Worm (Caenorhabditis elegans) whole organism, L4 larva: ENCODE data around the gene T28A8.6.

Experiments
- D1046.2 ChIP-seq: fragments of 200-800 bp; sonication (Bioruptor generic); IDR thresholded peaks from 2 replicates; pipeline ENCODE4 v1.3.6; 2022; ENCODE audit warnings: missing genetic modification characterization, missing compliant biosample characterization
- F26F4.8 ChIP-seq: fragments of 200-800 bp; sonication (Bioruptor generic); conservative IDR thresholded peaks from 2 replicates; pipeline ENCODE4 v1.3.6; 2022; ENCODE audit warnings: missing genetic modification characterization, missing compliant biosample characterization
- F37D6.2 ChIP-seq: sonication (generic microtip); optimal IDR thresholded peaks from 2 replicates; lab custom pipeline; 2016; ENCODE audit warnings: mild to moderate bottlenecking, missing genetic modification characterization, missing compliant biosample characterization
- F44E2.7 ChIP-seq: fragments of 200-800 bp; sonication (Bioruptor generic); IDR thresholded peaks from 2 replicates; pipeline ENCODE4 v2.1.2; 2022; ENCODE audit warnings: missing genetic modification characterization, missing compliant biosample characterization
- R02D3.7 ChIP-seq: fragments of 150-350 bp; sonication (generic microtip); optimal IDR thresholded peaks from 3 replicates; lab custom pipeline; 2014; ENCODE audit warnings: missing biosample characterization, missing genetic modification characterization
- T26A8.4 ChIP-seq: fragments of 200-800 bp; sonication (Bioruptor generic); IDR thresholded peaks from 2 replicates; pipeline ENCODE4 v1.3.6; 2022; ENCODE audit warnings: missing genetic modification characterization, missing compliant biosample characterization
- aly-2 ChIP-seq: sonication (generic microtip); optimal IDR thresholded peaks from 2 replicates; lab custom pipeline; 2018; ENCODE audit warnings: missing biosample characterization, missing genetic modification characterization
- ama-1 ChIP-seq: fragments of 150-350 bp; optimal IDR thresholded peaks from 2 replicates; lab custom pipeline; 2014; ENCODE audit warnings: inconsistent platforms, mixed read lengths
- attf-4 ChIP-seq: sonication (generic microtip); optimal IDR thresholded peaks from 3 replicates; lab custom pipeline; 2017; ENCODE audit warnings: missing biosample characterization, missing genetic modification characterization
- ceh-20 ChIP-seq: fragments of 200-800 bp; sonication (Bioruptor generic); IDR thresholded peaks from 2 replicates; pipeline ENCODE4 v1.3.6; 2022; ENCODE audit warnings: missing genetic modification reagents, missing genetic modification characterization, missing compliant biosample characterization
- ceh-44 ChIP-seq: fragments of 200-800 bp; sonication (Bioruptor generic); IDR thresholded peaks from 2 replicates; pipeline ENCODE4 v1.3.6; 2022; ENCODE audit warnings: missing genetic modification reagents, missing genetic modification characterization, missing compliant biosample characterization
- ceh-62 ChIP-seq: sonication (generic microtip); optimal IDR thresholded peaks from 2 replicates; lab custom pipeline; 2017; ENCODE audit warnings: missing biosample characterization, missing genetic modification characterization
- ceh-82 ChIP-seq: sonication (generic microtip); optimal IDR thresholded peaks from 2 replicates; lab custom pipeline; 2017; ENCODE audit warnings: missing biosample characterization, missing genetic modification characterization
- ces-1 ChIP-seq: fragments of 150-350 bp; sonication (generic microtip); optimal IDR thresholded peaks from 4 replicates; lab custom pipeline; 2014; ENCODE audit warnings: missing biosample characterization, missing genetic modification reagents, missing genetic modification characterization
- cey-2 ChIP-seq: sonication (generic microtip); optimal IDR thresholded peaks from 3 replicates; lab custom pipeline; 2017; ENCODE audit warnings: missing genetic modification characterization, mild to moderate bottlenecking, missing compliant biosample characterization, antibody characterized with exemption, borderline replicate concordance; ENCODE audit not compliant: insufficient read depth
- daf-12 ChIP-seq: fragments of 150-350 bp; optimal IDR thresholded peaks from 2 replicates; lab custom pipeline; 2014; ENCODE audit warnings: missing biosample characterization, missing genetic modification reagents, missing genetic modification characterization
- daf-19 ChIP-seq: fragments of 200-800 bp; sonication (Bioruptor generic); conservative IDR thresholded peaks from 2 replicates; pipeline ENCODE4 v1.3.6; 2022; ENCODE audit warnings: missing genetic modification characterization, missing compliant biosample characterization
- dmd-6 ChIP-seq: fragments of 200-800 bp; sonication (Bioruptor generic); IDR thresholded peaks from 2 replicates; pipeline ENCODE4 v1.3.6; 2022; ENCODE audit warnings: missing genetic modification reagents, missing genetic modification characterization, missing compliant biosample characterization
- dmd-9 ChIP-seq: fragments of 200-800 bp; sonication (Bioruptor generic); IDR thresholded peaks from 2 replicates; pipeline ENCODE4 v1.3.6; 2022; ENCODE audit warnings: missing genetic modification reagents, missing genetic modification characterization, missing compliant biosample characterization
- dve-1 ChIP-seq: sonication (generic microtip); optimal IDR thresholded peaks from 2 replicates; lab custom pipeline; 2017; ENCODE audit warnings: antibody characterized with exemption, mild to moderate bottlenecking, missing genetic modification characterization, missing compliant biosample characterization; ENCODE audit not compliant: insufficient read depth
- egl-43 ChIP-seq: fragments of 200-800 bp; sonication (Bioruptor generic); IDR thresholded peaks from 2 replicates; pipeline ENCODE4 v1.3.6; 2022; ENCODE audit warnings: missing genetic modification reagents, missing genetic modification characterization, missing compliant biosample characterization
- fkh-10 ChIP-seq: fragments of 150-350 bp; optimal IDR thresholded peaks from 2 replicates; lab custom pipeline; 2014; ENCODE audit warnings: missing biosample characterization, missing genetic modification reagents, missing genetic modification characterization
- fos-1 ChIP-seq: fragments of 150-350 bp; optimal IDR thresholded peaks from 2 replicates; lab custom pipeline; 2014; ENCODE audit warnings: missing biosample characterization, missing genetic modification characterization
- hmg-1.1 ChIP-seq: fragments of 200-800 bp; sonication (Bioruptor generic); IDR thresholded peaks from 2 replicates; pipeline ENCODE4 v1.3.6; 2022; ENCODE audit warnings: missing genetic modification reagents, missing genetic modification characterization, missing compliant biosample characterization
- lim-7 ChIP-seq: fragments of 200-800 bp; sonication (Bioruptor generic); IDR thresholded peaks from 2 replicates; pipeline ENCODE4 v1.3.6; 2022; ENCODE audit warnings: missing genetic modification characterization, missing compliant biosample characterization
- lin-15B ChIP-seq: fragments of 150-350 bp; sonication (generic microtip); optimal IDR thresholded peaks from 3 replicates; lab custom pipeline; 2014; ENCODE audit warnings: missing biosample characterization, missing genetic modification characterization
- lin-29 ChIP-seq: fragments of 200-800 bp; sonication (Bioruptor generic); IDR thresholded peaks from 2 replicates; pipeline ENCODE4 v1.3.6; 2022; ENCODE audit warnings: missing genetic modification reagents, missing genetic modification characterization, missing compliant biosample characterization
- lir-3 ChIP-seq: sonication (generic microtip); optimal IDR thresholded peaks from 2 replicates; lab custom pipeline; 2016; ENCODE audit warnings: mild to moderate bottlenecking, missing genetic modification characterization, missing compliant biosample characterization
- madf-9 ChIP-seq: fragments of 200-800 bp; sonication (Bioruptor generic); conservative IDR thresholded peaks from 2 replicates; pipeline ENCODE4 v1.3.6; 2022; ENCODE audit warnings: missing genetic modification reagents, missing genetic modification characterization, missing compliant biosample characterization
- mes-2 ChIP-seq: sonication (generic microtip); optimal IDR thresholded peaks from 2 replicates; lab custom pipeline; 2016; ENCODE audit warnings: missing genotype, mild to moderate bottlenecking, missing genetic modification characterization, missing compliant biosample characterization; ENCODE audit not compliant: poor library complexity, severe bottlenecking
- mxl-2 ChIP-seq: fragments of 200-800 bp; sonication (Bioruptor generic); conservative IDR thresholded peaks from 2 replicates; pipeline ENCODE4 v1.3.6; 2022; ENCODE audit warnings: missing genetic modification reagents, missing genetic modification characterization, missing compliant biosample characterization
- nhr-10 ChIP-seq: fragments of 150-350 bp; optimal IDR thresholded peaks from 2 replicates; lab custom pipeline; 2014; ENCODE audit warnings: missing biosample characterization, missing genetic modification characterization
- nhr-11 ChIP-seq: fragments of 150-350 bp; optimal IDR thresholded peaks from 2 replicates; lab custom pipeline; 2014; ENCODE audit warnings: missing biosample characterization, missing genetic modification characterization
- nhr-111 ChIP-seq: fragments of 200-800 bp; sonication (Bioruptor generic); optimal IDR thresholded peaks from 2 replicates; lab custom pipeline; 2018; ENCODE audit warnings: mild to moderate bottlenecking, missing genetic modification characterization, missing compliant biosample characterization
- nhr-237 ChIP-seq: sonication (generic microtip); optimal IDR thresholded peaks from 2 replicates; lab custom pipeline; 2017; ENCODE audit warnings: missing biosample characterization, missing genetic modification characterization
- nhr-25 ChIP-seq: sonication (generic microtip); optimal IDR thresholded peaks from 2 replicates; lab custom pipeline; 2017; ENCODE audit warnings: missing genetic modification characterization, mild to moderate bottlenecking, missing compliant biosample characterization, antibody characterized with exemption, moderate library complexity, borderline replicate concordance; ENCODE audit not compliant: insufficient read depth
- nhr-42 ChIP-seq: fragments of 200-800 bp; sonication (Bioruptor generic); IDR thresholded peaks from 2 replicates; pipeline ENCODE4 v1.3.6; 2022; ENCODE audit warnings: missing genetic modification characterization, missing compliant biosample characterization
- nhr-6 ChIP-seq: fragments of 150-350 bp; optimal IDR thresholded peaks from 2 replicates; lab custom pipeline; 2014; ENCODE audit warnings: missing biosample characterization, missing genetic modification characterization
- nhr-76 ChIP-seq: fragments of 150-350 bp; optimal IDR thresholded peaks from 2 replicates; lab custom pipeline; 2014; ENCODE audit warnings: missing biosample characterization, missing genetic modification characterization
- nhr-77 ChIP-seq: fragments of 150-350 bp; optimal IDR thresholded peaks from 2 replicates; lab custom pipeline; 2014; ENCODE audit warnings: missing biosample characterization, missing genetic modification characterization
- php-3 ChIP-seq: fragments of 200-800 bp; sonication (Bioruptor generic); IDR thresholded peaks from 2 replicates; pipeline ENCODE4 v1.3.6; 2022; ENCODE audit warnings: missing genetic modification reagents, missing genetic modification characterization, missing compliant biosample characterization
- rbr-2 ChIP-seq: sonication (generic microtip); optimal IDR thresholded peaks from 2 replicates; lab custom pipeline; 2016; ENCODE audit warnings: missing genotype, missing genetic modification characterization, missing compliant biosample characterization
- saeg-2 ChIP-seq: fragments of 200-800 bp; sonication (Bioruptor generic); IDR thresholded peaks from 2 replicates; pipeline ENCODE4 v1.3.6; 2022; ENCODE audit warnings: missing genetic modification reagents, missing genetic modification characterization, missing compliant biosample characterization
- sdz-12 ChIP-seq: fragments of 200-800 bp; sonication (Bioruptor generic); optimal IDR thresholded peaks from 2 replicates; lab custom pipeline; 2018; ENCODE audit warnings: mild to moderate bottlenecking, missing genetic modification characterization, missing compliant biosample characterization
- tra-1 ChIP-seq: fragments of 200-800 bp; sonication (Bioruptor generic); IDR thresholded peaks from 2 replicates; pipeline ENCODE4 v1.3.6; 2022; ENCODE audit warnings: missing genetic modification reagents, missing genetic modification characterization, missing compliant biosample characterization
- unc-39 ChIP-seq: sonication (generic microtip); optimal IDR thresholded peaks from 2 replicates; lab custom pipeline; 2017; ENCODE audit warnings: missing biosample characterization, missing genetic modification characterization
- zag-1 ChIP-seq: fragments of 150-350 bp; optimal IDR thresholded peaks from 2 replicates; lab custom pipeline; 2014; ENCODE audit warnings: missing biosample characterization, missing genetic modification characterization
- zfp-3 ChIP-seq: fragments of 200-800 bp; sonication (Bioruptor generic); conservative IDR thresholded peaks from 2 replicates; pipeline ENCODE4 v1.3.6; 2022; ENCODE audit warnings: missing genetic modification reagents, missing genetic modification characterization, missing compliant biosample characterization
- zip-11 ChIP-seq: fragments of 200-800 bp; sonication (Bioruptor generic); IDR thresholded peaks from 2 replicates; pipeline ENCODE4 v1.3.6; 2022; ENCODE audit warnings: missing genetic modification characterization, missing compliant biosample characterization
- ztf-11 ChIP-seq: fragments of 150-350 bp; optimal IDR thresholded peaks from 2 replicates; lab custom pipeline; 2014; ENCODE audit warnings: missing biosample characterization, missing genetic modification characterization

Gene T28A8.6

ce11 chrIII:13543434-13543833 lies 44.4 kb downstream of the T28A8.6 start, which contains the start of gene acs-5:
TSS of gene acs-5 (minus strand) at chrIII:13543534.
- TF ChIP-seq lin-15B (tag; lab: Kevin White, UChicago) (no peak), F26F4.8 (no peak), saeg-2 (GFP tag; lab: Robert Waterston, UW) (no peak), nhr-42 (GFP tag; lab: Robert Waterston, UW) (no peak), hmg-1.1 (GFP tag; lab: Robert Waterston, UW) (no peak), zfp-3 (GFP tag; lab: Robert Waterston, UW) (no peak), fos-1 (no peak), nhr-76 (no peak)

ce11 chrIII:13544593-13544992 lies 45.6 kb downstream of the T28A8.6 start:
- TF ChIP-seq ceh-44 (GFP tag; lab: Robert Waterston, UW) (no peak), nhr-42 (GFP tag; lab: Robert Waterston, UW) (no peak), F37D6.2 (tag; lab: Kevin White, UChicago) (no peak), ces-1 (GFP tag; lab: Kevin White, UChicago) (no peak), daf-19 (GFP tag; lab: Robert Waterston, UW) (no peak), saeg-2 (GFP tag; lab: Robert Waterston, UW) (no peak), fkh-10 (GFP tag; lab: Kevin White, UChicago) (no peak), T26A8.4 (GFP tag; lab: Robert Waterston, UW) (no peak), ama-1 (lab: Kevin White, UChicago) (no peak), nhr-25 (tag; lab: Kevin White, UChicago) (peak; percentile 24), dve-1 (tag; lab: Kevin White, UChicago) (peak; percentile 85), ceh-20 (GFP tag; lab: Robert Waterston, UW) (no peak), madf-9 (no peak), rbr-2 (tag; lab: Kevin White, UChicago) (no peak), cey-2 (peak; percentile 15), ceh-82 (tag; lab: Kevin White, UChicago) (no peak), ceh-62 (tag; lab: Kevin White, UChicago) (no peak), nhr-10 (tag; lab: Kevin White, UChicago) (no peak), unc-39 (tag; lab: Kevin White, UChicago) (no peak), tra-1 (GFP tag; lab: Robert Waterston, UW) (peak; percentile 68; the same call in 1 of the 2 replicates), D1046.2 (GFP tag; lab: Robert Waterston, UW) (no peak), nhr-11 (tag; lab: Kevin White, UChicago) (no peak), fos-1 (no peak), attf-4 (tag; lab: Kevin White, UChicago) (no peak), aly-2 (tag; lab: Kevin White, UChicago) (no peak), F44E2.7 (GFP tag; lab: Robert Waterston, UW) (no peak), ztf-11 (tag; lab: Kevin White, UChicago) (no peak), lir-3 (tag; lab: Kevin White, UChicago) (no peak), mxl-2 (GFP tag; lab: Robert Waterston, UW) (no peak), egl-43 (GFP tag; lab: Robert Waterston, UW) (no peak), lin-29 (GFP tag; lab: Robert Waterston, UW) (no peak), zfp-3 (GFP tag; lab: Robert Waterston, UW) (0 out of 2 replicates have a peak, but pooled peaks have one; percentile 10), sdz-12 (GFP tag; lab: Kevin White, UChicago) (no peak), lim-7 (GFP tag; lab: Robert Waterston, UW) (no peak), daf-12 (tag; lab: Kevin White, UChicago) (no peak), lin-15B (tag; lab: Kevin White, UChicago) (no peak), mes-2 (tag; lab: Kevin White, UChicago) (peak; percentile 65), R02D3.7 (no peak), nhr-77 (tag; lab: Kevin White, UChicago) (peak; percentile 76), zag-1 (no peak), dmd-6 (peak; percentile 82), zip-11 (GFP tag; lab: Robert Waterston, UW) (no peak), dmd-9 (GFP tag; lab: Robert Waterston, UW) (no peak), nhr-6 (tag; lab: Kevin White, UChicago) (no peak), nhr-111 (no peak), php-3 (peak; percentile 40; the same call in 1 of the 2 replicates), nhr-237 (no peak)
